Fruit fly (Drosophila melanogaster) whole organism, prepupa: ENCODE results near the gene Sws1.
A peak's percentile ranks its signal among the peaks of the same experiment; 100 is the strongest.

Source experiments
- CG10631 ChIP-seq: fragments of 200-800 bp; sonication (Bioruptor generic); optimal IDR thresholded peaks from 2 replicates; lab custom pipeline; 2016; ENCODE audit warnings: missing biosample characterization, missing genetic modification characterization
- CG11294 ChIP-seq: fragments of 200-800 bp; sonication (Bioruptor generic); IDR thresholded peaks from 2 replicates; pipeline ENCODE4 v1.3.6; 2022; ENCODE audit warnings: missing biosample characterization, missing genetic modification characterization
- CG3032 ChIP-seq: fragments of 200-800 bp; optimal IDR thresholded peaks from 2 replicates; lab custom pipeline; 2019; ENCODE audit warnings: missing biosample characterization, mild to moderate bottlenecking, missing genetic modification characterization, moderate library complexity
- CG6808 ChIP-seq: fragments of 200-800 bp; sonication (Bioruptor generic); optimal IDR thresholded peaks from 3 replicates; lab custom pipeline; 2017; ENCODE audit warnings: missing biosample characterization, missing genetic modification characterization, mild to moderate bottlenecking, moderate library complexity, missing genetic modification reagents
- Hr38 ChIP-seq: sonication (Bioruptor generic); optimal IDR thresholded peaks from 2 replicates; lab custom pipeline; 2016; ENCODE audit warnings: missing biosample characterization, missing genetic modification characterization
- Sox102F ChIP-seq: fragments of 200-800 bp; sonication (Bioruptor generic); optimal IDR thresholded peaks from 2 replicates; lab custom pipeline; 2016; ENCODE audit warnings: missing biosample characterization, mild to moderate bottlenecking, missing genetic modification characterization
- ss ChIP-seq, 2 experiments: fragments of 200-800 bp; sonication (Bioruptor generic); optimal IDR thresholded peaks; 2 replicates in 1 of 2; 3 replicates in 1 of 2; lab custom pipeline; 2017 to 2018; ENCODE audit warnings: mild to moderate bottlenecking in 2 of 2, missing biosample characterization in 2 of 2, missing genetic modification characterization in 2 of 2, moderate library complexity in 1 of 2
- svp ChIP-seq: fragments of 200-800 bp; sonication (Bioruptor generic); peaks from one replicate; lab custom pipeline; 2016; ENCODE audit warnings: missing biosample characterization, missing genetic modification characterization

DNA sequence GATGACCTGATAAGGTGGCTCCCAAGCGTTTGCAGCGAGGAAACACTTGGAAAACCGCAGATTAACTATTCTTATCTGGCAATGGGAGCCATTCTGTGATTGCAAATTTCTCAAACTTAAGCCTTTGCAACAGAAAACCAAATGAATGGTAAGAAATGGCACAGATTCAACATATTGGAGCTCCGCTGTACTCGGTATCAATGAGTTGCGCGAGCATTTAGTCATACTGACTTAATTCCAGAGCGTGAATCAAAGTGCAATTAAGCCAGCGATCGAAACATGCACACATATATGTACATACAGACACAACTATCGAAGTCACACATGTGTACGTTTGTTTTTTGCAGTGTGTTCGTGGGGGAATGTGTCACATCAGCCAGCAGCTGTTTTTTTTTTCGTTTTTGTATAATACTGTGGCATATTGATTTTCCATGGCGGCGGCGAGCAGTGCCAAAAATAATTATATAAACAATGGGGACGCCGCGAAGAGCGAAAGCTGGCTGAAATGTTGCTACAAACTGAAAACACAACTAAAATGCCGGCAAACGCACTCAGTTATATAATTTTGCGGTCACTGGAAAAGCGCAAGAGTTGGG is 9.7 kb upstream of the Sws1 start:
- no peak for TF ChIP-seq Hr38 (GFP tag; lab: Kevin White, UChicago)
- peak; percentile 59 for TF ChIP-seq CG6808
- TF ChIP-seq Sox102F (GFP tag; lab: Kevin White, UChicago): no peak
- TF ChIP-seq CG3032: no peak
- TF ChIP-seq CG10631 (GFP tag; lab: Kevin White, UChicago): no peak
- peak; percentile 88 for TF ChIP-seq svp
- no peak for TF ChIP-seq ss (GFP tag; optimal IDR thresholded peaks at IDR 0.05; lab: Kevin White, UChicago)
- TF ChIP-seq CG11294 (GFP tag; lab: Robert Waterston, UW): no peak
